Worm (Caenorhabditis elegans): ENCODE measurements around the gene ZK899.3.
A peak's percentile ranks its signal among the peaks of the same experiment; 100 is the strongest.

ZK899.3 gene

ce11 chrX:9443871-9444270, 9.1 kb upstream of the ZK899.3 start:
- peak; percentile 73 for TF ChIP-seq fkh-10 (GFP tag; optimal IDR thresholded peaks at IDR 0.05)
- TF ChIP-seq hpl-2 (GFP tag; optimal IDR thresholded peaks at IDR 0.05): no peak
- TF ChIP-seq lin-14 (GFP tag; optimal IDR thresholded peaks at IDR 0.05): peak; percentile 56

- TF ChIP-seq fkh-4 (tag; optimal IDR thresholded peaks at IDR 0.05; ENCODE audit: borderline replicate concordance) (no peak), elt-2 (tag; optimal IDR thresholded peaks at IDR 0.05) (no peak), nhr-71 (tag; optimal IDR thresholded peaks at IDR 0.05) (no peak), Y116A8C.19 (tag; optimal IDR thresholded peaks at IDR 0.05; ENCODE audit: borderline replicate concordance) (no peak), lin-39 (tag; optimal IDR thresholded peaks at IDR 0.05) (no peak), nhr-20 (tag; optimal IDR thresholded peaks at IDR 0.05) (peak; percentile 1), nhr-76 (tag; optimal IDR thresholded peaks at IDR 0.05) (no peak), nhr-85 (tag) (no peak), elt-3 (tag; optimal IDR thresholded peaks at IDR 0.05) (peak in 1 of 6 experiments; percentile 4), zag-1 (tag; optimal IDR thresholded peaks at IDR 0.05) (no peak), ets-5 (GFP tag; IDR thresholded peaks at IDR 0.05) (no peak), isw-1 (GFP tag; IDR thresholded peaks at IDR 0.05) (no peak), tbx-2 (tag; optimal IDR thresholded peaks at IDR 0.05) (no peak), F16B12.6 (tag; optimal IDR thresholded peaks at IDR 0.05) (no peak), egl-27 (tag; optimal IDR thresholded peaks at IDR 0.05) (no peak), nhr-84 (tag; optimal IDR thresholded peaks at IDR 0.05) (no peak), jun-1 (tag; optimal IDR thresholded peaks at IDR 0.05) (peak; percentile 4), swsn-7 (tag; optimal IDR thresholded peaks at IDR 0.05) (no peak), alr-1 (tag; optimal IDR thresholded peaks at IDR 0.05; ENCODE audit: borderline replicate concordance) (no peak), lir-3 (tag; optimal IDR thresholded peaks at IDR 0.05; ENCODE audit: poor library complexity) (no peak), lin-14 (GFP tag; optimal IDR thresholded peaks at IDR 0.05) (peak; percentile 31), ceh-90 (tag; optimal IDR thresholded peaks at IDR 0.05) (no peak), pax-3 (tag; optimal IDR thresholded peaks at IDR 0.05) (no peak), nhr-47 (tag; optimal IDR thresholded peaks at IDR 0.05) (no peak), C04F5.9 (tag; optimal IDR thresholded peaks at IDR 0.05) (no peak), nhr-77 (tag; optimal IDR thresholded peaks at IDR 0.05) (no peak), grh-1 (GFP tag; IDR thresholded peaks at IDR 0.05) (no peak), mef-2 (tag; optimal IDR thresholded peaks at IDR 0.05) (no peak), dsc-1 (tag; optimal IDR thresholded peaks at IDR 0.05) (no peak), fos-1 (tag; optimal IDR thresholded peaks at IDR 0.05) (peak; percentile 8), C16A3.4 (tag; optimal IDR thresholded peaks at IDR 0.05) (no peak), mab-9 (GFP tag; IDR thresholded peaks at IDR 0.05) (no peak), nhr-12 (tag; optimal IDR thresholded peaks at IDR 0.05) (no peak), aly-2 (tag; optimal IDR thresholded peaks at IDR 0.05) (no peak)
These were observed 6.7 kb upstream of the ZK899.3 start, which contains the start of gene ZK899.1 for ce11 chrX:9446177-9446694. Gene ZK899.1, plus strand, starts transcription at chrX:9446644.

ce11 chrX:9449330-9449729, 3.6 kb upstream of the ZK899.3 start, which contains the start of gene ZK899.7:
Gene ZK899.7, minus strand, starts transcription at chrX:9449430.
- TF ChIP-seq fkh-8 (tag; optimal IDR thresholded peaks at IDR 0.05): peak; percentile 31
- TF ChIP-seq efl-1 (optimal IDR thresholded peaks at IDR 0.05): no peak
- TF ChIP-seq efl-1 (GFP tag; optimal IDR thresholded peaks at IDR 0.05 in 1 of 2): peak in 1 of 2 experiments; percentile 78
- peak; percentile 15 for TF ChIP-seq dsc-1 (tag; optimal IDR thresholded peaks at IDR 0.05)
- no peak for TF ChIP-seq ceh-8 (GFP tag; optimal IDR thresholded peaks at IDR 0.05)

All from whole organism, L1 larva.